Worm (Caenorhabditis elegans) whole organism, mixed stage, embryonic: ENCODE measurements around the gene H06I04.3.
A peak's percentile ranks its signal among the peaks of the same experiment; 100 is the strongest.

ENCODE experiments used
- M03D4.4 ChIP-seq: sonication (generic microtip); optimal IDR thresholded peaks from 2 replicates; lab custom pipeline; 2017; ENCODE audit warnings: mild to moderate bottlenecking, missing genetic modification characterization, missing compliant biosample characterization
- blmp-1 ChIP-seq: fragments of 150-350 bp; optimal IDR thresholded peaks from 2 replicates; lab custom pipeline; 2014; ENCODE audit warnings: missing biosample characterization, missing genetic modification characterization
- mep-1 ChIP-seq: fragments of 150-350 bp; optimal IDR thresholded peaks from 2 replicates; lab custom pipeline; 2017; ENCODE audit warnings: missing biosample characterization, missing genetic modification reagents, missing genetic modification characterization, inconsistent platforms
- nhr-12 ChIP-seq: fragments of 150-350 bp; optimal IDR thresholded peaks from 2 replicates; lab custom pipeline; 2014; ENCODE audit warnings: missing biosample characterization, missing genetic modification characterization
- pha-4 ChIP-seq: fragments of 150-350 bp; optimal IDR thresholded peaks from 2 replicates; lab custom pipeline; 2018; ENCODE audit warnings: missing biosample characterization, missing genetic modification reagents, missing genetic modification characterization
- unc-62 ChIP-seq: fragments of 150-350 bp; optimal IDR thresholded peaks from 2 replicates; lab custom pipeline; 2014; ENCODE audit warnings: missing biosample characterization, missing genetic modification reagents, missing genetic modification characterization
- zip-8 ChIP-seq: fragments of 150-350 bp; optimal IDR thresholded peaks from 2 replicates; lab custom pipeline; 2014; ENCODE audit warnings: missing biosample characterization, missing genetic modification characterization

- TF ChIP-seq mep-1 (tag; lab: Kevin White, UChicago) (peak; percentile 33), blmp-1 (no peak), nhr-12 (no peak), unc-62 (GFP tag; lab: Kevin White, UChicago) (no peak), zip-8 (tag; lab: Kevin White, UChicago) (no peak), M03D4.4 (no peak), pha-4 (no peak)
Measured at ce11 chrIII:3127613-3128012, 57.3 kb downstream of the H06I04.3 start.
